Worm (Caenorhabditis elegans): ENCODE measurements around the gene C25H3.15.

DNA sequence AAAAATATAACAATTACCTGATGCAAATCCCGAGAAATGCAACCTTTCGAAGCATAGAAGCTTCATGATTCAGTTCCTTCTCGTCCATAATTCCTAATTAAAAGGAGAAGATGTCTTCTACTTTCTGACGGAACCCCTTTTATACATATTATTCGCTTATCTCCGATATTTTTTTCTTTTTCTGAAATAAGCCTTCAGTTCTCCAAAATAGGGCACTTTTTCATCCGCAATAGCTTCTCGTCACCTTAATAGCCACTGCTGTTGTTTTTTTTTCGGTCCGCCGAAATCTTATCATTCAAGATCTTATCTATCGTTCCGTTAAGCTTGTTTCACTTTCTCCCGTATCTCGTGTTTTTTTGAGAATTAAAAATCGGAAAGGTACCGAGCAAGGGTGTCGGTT lies 12.8 kb upstream of the C25H3.15 start, which contains the start of gene bli-2:
- TF ChIP-seq hlh-15 (tag; optimal IDR thresholded peaks at IDR 0.05) (no peak), nhr-11 (tag; optimal IDR thresholded peaks at IDR 0.05) (no peak), dve-1 (tag; optimal IDR thresholded peaks at IDR 0.05) (no peak), F13H6.1 (tag; optimal IDR thresholded peaks at IDR 0.05) (no peak), nfya-1 (tag; optimal IDR thresholded peaks at IDR 0.05) (no peak), lim-6 (tag; optimal IDR thresholded peaks at IDR 0.05) (no peak), C38D4.7 (GFP tag; optimal IDR thresholded peaks at IDR 0.05) (no peak), che-1 (tag; optimal IDR thresholded peaks at IDR 0.05) (no peak)
